Worm (Caenorhabditis elegans) whole organism, mixed stage, embryonic: Measurements from ENCODE around the gene xol-1.

Experiments used
- ces-1 ChIP-seq: fragments of 150-350 bp; optimal IDR thresholded peaks from 2 replicates; lab custom pipeline; 2014; ENCODE audit warnings: missing biosample characterization, missing genetic modification reagents, missing genetic modification characterization
- elt-1 ChIP-seq: sonication (generic microtip); optimal IDR thresholded peaks from 2 replicates; lab custom pipeline; 2017; ENCODE audit warnings: missing genetic modification characterization, mild to moderate bottlenecking, missing compliant biosample characterization, antibody characterized with exemption, moderate library complexity, borderline replicate concordance; ENCODE audit not compliant: insufficient read depth
- mep-1 ChIP-seq: fragments of 150-350 bp; optimal IDR thresholded peaks from 2 replicates; lab custom pipeline; 2017; ENCODE audit warnings: missing biosample characterization, missing genetic modification reagents, missing genetic modification characterization, inconsistent platforms

The xol-1 gene

ce11 chrX:8089916-8090315 lies 48.8 kb downstream of the xol-1 start:
- TF ChIP-seq ces-1 (GFP tag; lab: Kevin White, UChicago) (peak; percentile 61), elt-1 (no peak), mep-1 (tag; lab: Kevin White, UChicago) (no peak)
- TF ChIP-seq, all 35 proteins: peak for 1
